Worm (Caenorhabditis elegans) whole organism, young adult: ENCODE results near the gene sec-16A.2.

Experiments used
- K12H6.12 ChIP-seq: fragments of 200-800 bp; sonication (Bioruptor generic); optimal IDR thresholded peaks from 2 replicates; lab custom pipeline; 2018; ENCODE audit warnings: mild to moderate bottlenecking, missing genetic modification characterization, missing compliant biosample characterization
- rec-8 ChIP-seq, 2 experiments: sonication (generic microtip); optimal IDR thresholded peaks; 2 replicates each; lab custom pipeline; 2016; ENCODE audit warnings: mild to moderate bottlenecking in 2 of 2, missing genetic modification characterization in 2 of 2, missing genetic modification reagents in 2 of 2, missing genotype in 2 of 2, missing biosample characterization in 1 of 2, missing compliant biosample characterization in 1 of 2, moderate library complexity in 1 of 2
- unc-62 ChIP-seq: fragments of 150-350 bp; optimal IDR thresholded peaks from 2 replicates; lab custom pipeline; 2014; ENCODE audit warnings: missing biosample characterization, missing genetic modification reagents, missing genetic modification characterization
- ztf-22 ChIP-seq: fragments of 200-800 bp; sonication (Bioruptor generic); optimal IDR thresholded peaks from 2 replicates; lab custom pipeline; 2018; ENCODE audit warnings: mild to moderate bottlenecking, missing genetic modification characterization, moderate library complexity, missing compliant biosample characterization

DNA sequence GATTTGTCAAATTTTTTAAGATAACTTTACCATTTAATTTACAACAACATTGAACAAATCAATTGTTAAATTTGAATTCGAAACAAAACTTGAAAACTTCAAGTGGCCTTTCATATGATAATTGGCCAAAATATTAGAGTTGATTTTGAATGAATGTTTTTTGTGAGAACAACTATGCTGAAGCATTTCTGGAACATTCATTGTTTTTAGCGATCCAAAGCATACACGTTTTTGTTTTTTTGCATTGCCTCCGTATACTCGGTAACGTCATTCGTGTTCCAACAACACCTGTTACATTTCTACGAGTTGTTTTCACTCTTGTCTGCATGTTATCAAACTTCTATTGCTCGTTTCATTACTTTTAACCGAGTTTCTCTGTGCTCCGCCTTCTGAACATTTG is 10.1 kb upstream of the sec-16A.2 start:
- TF ChIP-seq rec-8 (tag; optimal IDR thresholded peaks at IDR 0.05; lab: Kevin White, UChicago) (no peak), K12H6.12 (tag; lab: Kevin White, UChicago) (no peak), ztf-22 (GFP tag; lab: Kevin White, UChicago) (no peak), unc-62 (GFP tag; lab: Kevin White, UChicago) (no peak)
